Worm (Caenorhabditis elegans) whole organism, L1 larva: Measurements from ENCODE around the gene spe-36.

Source experiments
- C04F5.9 ChIP-seq: sonication (generic microtip); optimal IDR thresholded peaks from 2 replicates; lab custom pipeline; 2016; ENCODE audit warnings: missing genetic modification characterization, missing compliant biosample characterization
- Y116A8C.19 ChIP-seq: sonication (generic microtip); optimal IDR thresholded peaks from 2 replicates; lab custom pipeline; 2016; ENCODE audit warnings: missing compliant biosample characterization, missing genetic modification characterization, borderline replicate concordance
- aha-1 ChIP-seq: fragments of 150-350 bp; optimal IDR thresholded peaks from 2 replicates; lab custom pipeline; 2014; ENCODE audit warnings: missing biosample characterization, missing genetic modification characterization
- alr-1 ChIP-seq: fragments of 200-800 bp; sonication (Bioruptor generic); optimal IDR thresholded peaks from 2 replicates; lab custom pipeline; 2018; ENCODE audit warnings: borderline replicate concordance, mild to moderate bottlenecking, missing genetic modification characterization, missing compliant biosample characterization
- aly-2 ChIP-seq: fragments of 150-350 bp; optimal IDR thresholded peaks from 2 replicates; lab custom pipeline; 2014; ENCODE audit warnings: missing biosample characterization, missing genetic modification characterization
- blmp-1 ChIP-seq: fragments of 150-350 bp; optimal IDR thresholded peaks from 2 replicates; lab custom pipeline; 2014; ENCODE audit warnings: missing biosample characterization, missing genetic modification characterization
- ceh-82 ChIP-seq, 3 experiments: fragments of 150-350 bp in 1 of 3; sonication (generic microtip) in 2 of 3; optimal IDR thresholded peaks; 2 replicates each; lab custom pipeline; 2014 to 2017; ENCODE audit warnings: missing biosample characterization in 3 of 3, missing genetic modification characterization in 3 of 3
- ces-1 ChIP-seq: fragments of 150-350 bp; optimal IDR thresholded peaks from 2 replicates; lab custom pipeline; 2014; ENCODE audit warnings: missing biosample characterization, missing genetic modification reagents, missing genetic modification characterization
- efl-1 ChIP-seq, 4 experiments: fragments of 150-350 bp; optimal IDR thresholded peaks in 3 of 4; peaks in 1 of 4; 1 replicate in 1 of 4; 2 replicates in 3 of 4; lab custom pipeline; 2014; ENCODE audit warnings: missing biosample characterization in 2 of 4, missing genetic modification characterization in 2 of 4, missing genetic modification reagents in 2 of 4
- egl-13 ChIP-seq: sonication (generic microtip); optimal IDR thresholded peaks from 2 replicates; lab custom pipeline; 2016; ENCODE audit warnings: missing genotype, missing genetic modification reagents, missing genetic modification characterization, missing compliant biosample characterization
- ets-5 ChIP-seq: fragments of 200-800 bp; sonication (Bioruptor generic); IDR thresholded peaks from 2 replicates; pipeline ENCODE4 v1.3.6; 2022; ENCODE audit warnings: missing genetic modification characterization, missing compliant biosample characterization
- hlh-4 ChIP-seq: sonication (generic microtip); optimal IDR thresholded peaks from 2 replicates; lab custom pipeline; 2016; ENCODE audit warnings: mild to moderate bottlenecking, missing genetic modification characterization, missing compliant biosample characterization
- hpl-2 ChIP-seq: fragments of 150-350 bp; optimal IDR thresholded peaks from 2 replicates; lab custom pipeline; 2014; ENCODE audit warnings: missing biosample characterization, missing genetic modification reagents, missing genetic modification characterization
- irx-1 ChIP-seq: sonication (generic microtip); optimal IDR thresholded peaks from 2 replicates; lab custom pipeline; 2016; ENCODE audit warnings: missing genetic modification characterization, missing compliant biosample characterization
- isw-1 ChIP-seq: fragments of 200-800 bp; sonication (Bioruptor generic); IDR thresholded peaks from 2 replicates; pipeline ENCODE4 v1.3.6; 2022; ENCODE audit warnings: missing genetic modification characterization, missing compliant biosample characterization
- lin-13 ChIP-seq: fragments of 150-350 bp; optimal IDR thresholded peaks from 2 replicates; lab custom pipeline; 2014; ENCODE audit warnings: missing biosample characterization, missing genetic modification reagents, missing genetic modification characterization
- lin-35 ChIP-seq, 2 experiments: fragments of 150-350 bp; optimal IDR thresholded peaks; 2 replicates each; lab custom pipeline; 2014; ENCODE audit warnings: missing biosample characterization in 2 of 2, missing genetic modification characterization in 2 of 2, missing genetic modification reagents in 2 of 2
- lin-39 ChIP-seq: fragments of 150-350 bp; optimal IDR thresholded peaks from 2 replicates; lab custom pipeline; 2014; ENCODE audit warnings: missing biosample characterization, missing genetic modification reagents, missing genetic modification characterization
- lir-3 ChIP-seq: sonication (generic microtip); optimal IDR thresholded peaks from 2 replicates; lab custom pipeline; 2016; ENCODE audit warnings: mild to moderate bottlenecking, missing genetic modification characterization, moderate library complexity, missing compliant biosample characterization; ENCODE audit not compliant: poor library complexity
- mdl-1 ChIP-seq, 2 experiments: fragments of 150-350 bp; optimal IDR thresholded peaks; 2 replicates each; lab custom pipeline; 2014 to 2017; ENCODE audit warnings: missing biosample characterization in 2 of 2, missing genetic modification characterization in 2 of 2, inconsistent platforms in 1 of 2
- mep-1 ChIP-seq: fragments of 150-350 bp; optimal IDR thresholded peaks from 2 replicates; lab custom pipeline; 2014; ENCODE audit warnings: missing biosample characterization, missing genetic modification characterization
- nhr-11 ChIP-seq: fragments of 150-350 bp; optimal IDR thresholded peaks from 2 replicates; lab custom pipeline; 2014; ENCODE audit warnings: missing biosample characterization, missing genetic modification characterization
- nhr-12 ChIP-seq: sonication (generic microtip); optimal IDR thresholded peaks from 2 replicates; lab custom pipeline; 2017; ENCODE audit warnings: missing biosample characterization, missing genetic modification characterization
- nhr-19 ChIP-seq: fragments of 200-800 bp; sonication (Bioruptor generic); conservative IDR thresholded peaks from 2 replicates; pipeline ENCODE4 v1.3.6; 2022; ENCODE audit warnings: missing genetic modification characterization, missing compliant biosample characterization
- nhr-237 ChIP-seq: fragments of 150-350 bp; optimal IDR thresholded peaks from 2 replicates; lab custom pipeline; 2014; ENCODE audit warnings: missing biosample characterization, missing genetic modification characterization
- nhr-28 ChIP-seq: fragments of 150-350 bp; optimal IDR thresholded peaks from 2 replicates; lab custom pipeline; 2014; ENCODE audit warnings: missing biosample characterization, missing genetic modification characterization
- nhr-47 ChIP-seq: sonication (generic microtip); optimal IDR thresholded peaks from 2 replicates; lab custom pipeline; 2016; ENCODE audit warnings: mild to moderate bottlenecking, missing genetic modification characterization, moderate library complexity, missing compliant biosample characterization
- nhr-76 ChIP-seq: sonication (generic microtip); optimal IDR thresholded peaks from 2 replicates; lab custom pipeline; 2017; ENCODE audit warnings: missing biosample characterization, missing genetic modification characterization
- nhr-84 ChIP-seq: sonication (generic microtip); optimal IDR thresholded peaks from 2 replicates; lab custom pipeline; 2017; ENCODE audit warnings: missing biosample characterization, missing genetic modification characterization
- nhr-85 ChIP-seq: sonication (generic microtip); peaks from one replicate; lab custom pipeline; 2016; ENCODE audit warnings: missing genetic modification characterization, inconsistent platforms, missing compliant biosample characterization
- rnt-1 ChIP-seq: sonication (generic microtip); optimal IDR thresholded peaks from 2 replicates; lab custom pipeline; 2016; ENCODE audit warnings: mild to moderate bottlenecking, missing genetic modification characterization, moderate library complexity, missing compliant biosample characterization
- unc-130 ChIP-seq: fragments of 150-350 bp; optimal IDR thresholded peaks from 2 replicates; lab custom pipeline; 2017; ENCODE audit warnings: missing biosample characterization, missing genetic modification characterization, inconsistent platforms
- unc-86 ChIP-seq: sonication (generic microtip); optimal IDR thresholded peaks from 2 replicates; lab custom pipeline; 2016; ENCODE audit warnings: missing genetic modification characterization, missing compliant biosample characterization
- unc-98 ChIP-seq: fragments of 200-800 bp; sonication (Bioruptor generic); IDR thresholded peaks from 2 replicates; pipeline ENCODE4 v1.3.6; 2022; ENCODE audit warnings: missing genetic modification characterization, missing compliant biosample characterization
- ztf-11 ChIP-seq, 2 experiments: sonication (generic microtip); optimal IDR thresholded peaks; 2 replicates each; lab custom pipeline; 2016 to 2017; ENCODE audit warnings: missing genetic modification characterization in 2 of 2, missing biosample characterization in 1 of 2, missing compliant biosample characterization in 1 of 2
- ztf-4 ChIP-seq: fragments of 150-350 bp; optimal IDR thresholded peaks from 2 replicates; lab custom pipeline; 2014; ENCODE audit warnings: missing biosample characterization, missing genetic modification characterization

Gene spe-36

ce11 chrIV:11549694-11550093, 42.4 kb downstream of the spe-36 start (continued):
- TF ChIP-seq C04F5.9 (tag; lab: Kevin White, UChicago) (peak; percentile 89), hlh-4 (no peak), lin-13 (peak; percentile 55), ets-5 (GFP tag; lab: Robert Waterston, UW) (no peak), unc-86 (tag; lab: Kevin White, UChicago) (peak; percentile 17), unc-130 (tag; lab: Kevin White, UChicago) (peak; percentile 86), ztf-11 (tag; optimal IDR thresholded peaks at IDR 0.05; lab: Kevin White, UChicago) (peak in 1 of 2 experiments; percentile 57), nhr-47 (tag; lab: Kevin White, UChicago) (peak; percentile 78), aly-2 (tag; lab: Kevin White, UChicago) (peak; percentile 88), nhr-76 (tag; lab: Kevin White, UChicago) (no peak), mep-1 (tag; lab: Kevin White, UChicago) (peak; percentile 95), nhr-11 (tag; lab: Kevin White, UChicago) (peak; percentile 29), Y116A8C.19 (tag; lab: Kevin White, UChicago) (no peak), lin-39 (peak; percentile 28), nhr-84 (no peak), isw-1 (GFP tag; lab: Robert Waterston, UW) (0 out of 2 replicates have a peak, but pooled peaks have one; percentile 18), nhr-19 (peak; percentile 73), nhr-237 (peak; percentile 79), rnt-1 (tag; lab: Kevin White, UChicago) (peak; percentile 91), blmp-1 (tag; lab: Kevin White, UChicago) (peak; percentile 52), nhr-85 (peak; percentile 75), lin-35 (GFP tag; optimal IDR thresholded peaks at IDR 0.05; lab: Kevin White, UChicago) (peak; percentile 71 to 88), ces-1 (no peak), alr-1 (tag; lab: Kevin White, UChicago) (no peak), mdl-1 (tag; optimal IDR thresholded peaks at IDR 0.05; lab: Kevin White, UChicago) (peak in 1 of 2 experiments; percentile 89), unc-98 (GFP tag; lab: Robert Waterston, UW) (no peak), nhr-28 (no peak), egl-13 (peak; percentile 18), ceh-82 (tag; optimal IDR thresholded peaks at IDR 0.05; lab: Kevin White, UChicago) (peak; percentile 49 to 79 (median 65)), aha-1 (tag; lab: Kevin White, UChicago) (no peak), ztf-4 (tag; lab: Kevin White, UChicago) (peak; percentile 27), lir-3 (tag; lab: Kevin White, UChicago) (peak; percentile 72), irx-1 (tag; lab: Kevin White, UChicago) (peak; percentile 66), efl-1 (optimal IDR thresholded peaks at IDR 0.05; lab: Kevin White, UChicago) (peak; percentile 61 to 74), efl-1 (GFP tag; optimal IDR thresholded peaks at IDR 0.05 in 1 of 2; lab: Kevin White, UChicago) (peak; percentile 60 to 97), hpl-2 (GFP tag; lab: Kevin White, UChicago) (peak; percentile 14)

- TF ChIP-seq efl-1 (optimal IDR thresholded peaks at IDR 0.05; lab: Kevin White, UChicago): no peak
- TF ChIP-seq efl-1 (GFP tag; optimal IDR thresholded peaks at IDR 0.05 in 1 of 2; lab: Kevin White, UChicago): peak in 1 of 2 experiments; percentile 29
- TF ChIP-seq nhr-12 (tag; lab: Kevin White, UChicago): no peak
Measured at ce11 chrIV:11548671-11549070, 43.4 kb downstream of the spe-36 start, which contains the start of gene M04B2.7. M04B2.7 (minus strand) TSS chrIV:11548771.
